Worm (Caenorhabditis elegans) whole organism, dauer: ENCODE results near the gene K08D10.10.

Experiments
- unc-62 ChIP-seq: sonication (generic microtip); optimal IDR thresholded peaks from 2 replicates; lab custom pipeline; 2017; ENCODE audit warnings: missing biosample characterization, missing genetic modification reagents, missing genetic modification characterization

Gene K08D10.10

DNA sequence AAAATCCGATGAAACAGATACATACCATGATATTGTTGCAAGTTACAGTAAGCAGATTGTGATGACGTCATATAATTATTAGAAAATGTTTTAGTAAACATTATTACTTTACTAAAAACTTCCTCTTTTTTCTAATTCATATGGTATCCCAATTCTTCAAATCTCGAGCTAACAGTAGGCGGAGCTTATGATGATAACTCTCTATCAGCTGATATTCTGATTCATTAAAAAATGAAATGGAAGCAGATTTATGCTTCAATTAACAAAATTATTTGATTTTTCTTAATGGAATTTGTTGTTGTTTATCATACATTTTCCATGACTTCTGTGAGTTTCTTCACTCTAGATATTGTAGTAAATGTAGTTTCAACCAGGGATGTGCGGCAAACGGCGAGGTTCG lies 52.2 kb downstream of the K08D10.10 start, which contains the start of gene pax-2:
Gene pax-2, minus strand, starts transcription at position 101 of the 400 bp plus-strand sequence.
- no peak for TF ChIP-seq unc-62
